Worm (Caenorhabditis elegans): Measurements from ENCODE around the gene T25F10.3.

DNA sequence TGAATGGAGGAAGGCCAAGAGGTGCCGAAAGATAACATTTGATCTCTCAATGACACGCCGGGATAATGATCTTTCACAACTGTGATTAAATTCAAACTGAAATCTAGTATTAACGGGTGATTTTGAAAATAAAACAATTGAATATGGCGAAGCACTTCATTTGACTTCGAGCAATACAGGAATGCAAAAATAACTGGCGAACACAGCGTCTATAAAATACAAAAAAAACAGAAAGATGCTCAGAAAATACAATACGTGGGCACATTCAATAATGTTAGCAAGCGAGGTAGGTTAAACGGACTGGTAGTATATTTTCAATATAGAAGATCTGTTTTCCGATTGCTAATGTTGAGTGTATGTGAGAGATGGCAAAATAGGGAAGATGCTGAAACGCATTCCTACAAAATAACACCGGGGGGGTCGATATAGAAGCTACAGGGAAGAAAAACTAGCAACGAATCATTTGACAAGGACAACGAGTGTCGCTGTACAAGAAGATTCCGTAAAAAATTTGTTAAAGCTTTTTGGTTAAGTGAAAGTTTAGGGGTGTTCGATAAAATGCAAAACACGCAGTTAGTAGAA, 38.3 kb downstream of the T25F10.3 start:
- TF ChIP-seq dpl-1 (GFP tag; optimal IDR thresholded peaks at IDR 0.05): no peak
- TF ChIP-seq him-1 (tag; optimal IDR thresholded peaks at IDR 0.05): no peak
- TF ChIP-seq unc-62 (GFP tag; optimal IDR thresholded peaks at IDR 0.05): no peak
- TF ChIP-seq lag-1 (GFP tag; IDR thresholded peaks at IDR 0.05): no peak
- TF ChIP-seq hsf-1 (GFP tag; IDR thresholded peaks at IDR 0.05): peak; percentile 58; the same call in 1 of the 2 replicates
- no peak for TF ChIP-seq pha-4 (tag; optimal IDR thresholded peaks at IDR 0.05)
- TF ChIP-seq ceh-100 (GFP tag; IDR thresholded peaks at IDR 0.05): 0 out of 2 replicates have a peak, but pooled peaks have one; percentile 28
- no peak for TF ChIP-seq K12H6.12 (tag; optimal IDR thresholded peaks at IDR 0.05)
- TF ChIP-seq hmg-20 (GFP tag; IDR thresholded peaks at IDR 0.05): no peak
- TF ChIP-seq lsy-27 (tag; optimal IDR thresholded peaks at IDR 0.05; ENCODE audit: borderline replicate concordance, insufficient read depth): no peak
- 0 out of 2 replicates have a peak, but pooled peaks have one; percentile 23 for TF ChIP-seq C17E4.6 (GFP tag; IDR thresholded peaks at IDR 0.05)
- no peak for TF ChIP-seq cebp-1 (GFP tag; IDR thresholded peaks at IDR 0.05)
- no peak for TF ChIP-seq cebp-1 (tag; optimal IDR thresholded peaks at IDR 0.05)
- TF ChIP-seq snpc-4 (GFP tag; optimal IDR thresholded peaks at IDR 0.05): peak; percentile 60
- peak in 1 of 4 experiments; percentile 44 for TF ChIP-seq snpc-4 (tag; optimal IDR thresholded peaks at IDR 0.05)

Measured in whole organism, young adult.